Fruit fly (Drosophila melanogaster) whole organism, prepupa: ENCODE data around the gene RnpS1.

Source experiments
- CG10631 ChIP-seq: fragments of 200-800 bp; sonication (Bioruptor generic); optimal IDR thresholded peaks from 2 replicates; lab custom pipeline; 2016; ENCODE audit warnings: missing biosample characterization, missing genetic modification characterization
- CG11294 ChIP-seq: fragments of 200-800 bp; sonication (Bioruptor generic); IDR thresholded peaks from 2 replicates; pipeline ENCODE4 v1.3.6; 2022; ENCODE audit warnings: missing biosample characterization, missing genetic modification characterization
- CG11762 ChIP-seq: fragments of 200-800 bp; sonication (Bioruptor generic); optimal IDR thresholded peaks from 3 replicates; lab custom pipeline; 2016; ENCODE audit warnings: missing biosample characterization, missing genetic modification characterization; ENCODE audit not compliant: insufficient read depth
- CG11902 ChIP-seq: fragments of 200-800 bp; sonication (Bioruptor generic); optimal IDR thresholded peaks from 3 replicates; lab custom pipeline; 2016; ENCODE audit warnings: missing biosample characterization, missing genetic modification characterization
- CG15336 ChIP-seq: fragments of 200-800 bp; sonication (Bioruptor generic); IDR thresholded peaks from 2 replicates; pipeline ENCODE4 v1.3.6; 2022; ENCODE audit warnings: missing biosample characterization, missing genetic modification characterization
- CG1621 ChIP-seq: fragments of 200-800 bp; sonication (Bioruptor generic); optimal IDR thresholded peaks from 3 replicates; lab custom pipeline; 2018; ENCODE audit warnings: missing biosample characterization, mild to moderate bottlenecking, missing genetic modification characterization
- CG16779 ChIP-seq: fragments of 200-800 bp; sonication (Bioruptor generic); optimal IDR thresholded peaks from 3 replicates; lab custom pipeline; 2017; ENCODE audit warnings: missing biosample characterization, mild to moderate bottlenecking, missing genetic modification characterization
- CG3032 ChIP-seq: fragments of 200-800 bp; optimal IDR thresholded peaks from 2 replicates; lab custom pipeline; 2019; ENCODE audit warnings: missing biosample characterization, mild to moderate bottlenecking, missing genetic modification characterization, moderate library complexity
- CG32006 ChIP-seq: fragments of 200-800 bp; sonication (Bioruptor generic); optimal IDR thresholded peaks from 3 replicates; lab custom pipeline; 2017; ENCODE audit warnings: missing biosample characterization, mild to moderate bottlenecking, missing genetic modification characterization
- CG34406 ChIP-seq: fragments of 200-800 bp; sonication (Bioruptor generic); optimal IDR thresholded peaks from 3 replicates; lab custom pipeline; 2016; ENCODE audit warnings: missing biosample characterization, missing genetic modification characterization
- CG3919 ChIP-seq: fragments of 200-800 bp; sonication (Bioruptor generic); optimal IDR thresholded peaks from 3 replicates; lab custom pipeline; 2016; ENCODE audit warnings: missing biosample characterization, missing genetic modification characterization
- CG4318 ChIP-seq: fragments of 200-800 bp; sonication (Bioruptor generic); optimal IDR thresholded peaks from 3 replicates; lab custom pipeline; 2017; ENCODE audit warnings: missing biosample characterization, mild to moderate bottlenecking, missing genetic modification characterization
- CG6163 ChIP-seq: fragments of 200-800 bp; sonication (Bioruptor generic); IDR thresholded peaks from 3 replicates; pipeline ENCODE4 v1.3.6; 2022; ENCODE audit warnings: missing biosample characterization, missing genetic modification characterization
- CG6276 ChIP-seq: fragments of 200-800 bp; sonication (Bioruptor generic); optimal IDR thresholded peaks from 2 replicates; lab custom pipeline; 2017; ENCODE audit warnings: missing biosample characterization, mild to moderate bottlenecking, missing genetic modification characterization
- CG6792 ChIP-seq: fragments of 200-800 bp; sonication (Bioruptor generic); optimal IDR thresholded peaks from 3 replicates; lab custom pipeline; 2016; ENCODE audit warnings: missing biosample characterization, missing genetic modification characterization
- CG6808 ChIP-seq: fragments of 200-800 bp; sonication (Bioruptor generic); optimal IDR thresholded peaks from 3 replicates; lab custom pipeline; 2017; ENCODE audit warnings: missing biosample characterization, missing genetic modification characterization, mild to moderate bottlenecking, moderate library complexity, missing genetic modification reagents
- CG6854 ChIP-seq: fragments of 200-800 bp; sonication (Bioruptor generic); optimal IDR thresholded peaks from 2 replicates; lab custom pipeline; 2017; ENCODE audit warnings: missing biosample characterization, mild to moderate bottlenecking, missing genetic modification characterization
- CG7368 ChIP-seq: fragments of 200-800 bp; sonication (Bioruptor generic); optimal IDR thresholded peaks from 3 replicates; lab custom pipeline; 2016; ENCODE audit warnings: missing biosample characterization, missing genetic modification characterization
- CG8119 ChIP-seq: fragments of 200-800 bp; sonication (Bioruptor generic); IDR thresholded peaks from 3 replicates; pipeline ENCODE4 v1.3.6; 2022; ENCODE audit warnings: missing biosample characterization, missing genetic modification characterization
- CG8319 ChIP-seq: fragments of 200-800 bp; sonication (Bioruptor generic); optimal IDR thresholded peaks from 3 replicates; lab custom pipeline; 2016; ENCODE audit warnings: missing biosample characterization, missing genetic modification characterization
- CG8632 ChIP-seq: fragments of 200-800 bp; sonication (Bioruptor generic); optimal IDR thresholded peaks from 3 replicates; lab custom pipeline; 2016; ENCODE audit warnings: missing biosample characterization, missing genetic modification characterization
- Eip75B ChIP-seq: fragments of 200-800 bp; sonication (Bioruptor generic); optimal IDR thresholded peaks from 3 replicates; lab custom pipeline; 2016; ENCODE audit warnings: missing biosample characterization, missing genetic modification characterization
- Eip78C ChIP-seq: fragments of 200-800 bp; sonication (Bioruptor generic); peaks from one replicate; lab custom pipeline; 2016; ENCODE audit warnings: missing biosample characterization, missing genetic modification characterization
- Hr38 ChIP-seq: sonication (Bioruptor generic); optimal IDR thresholded peaks from 2 replicates; lab custom pipeline; 2016; ENCODE audit warnings: missing biosample characterization, missing genetic modification characterization
- Hr4 ChIP-seq: fragments of 200-800 bp; sonication (Bioruptor generic); optimal IDR thresholded peaks from 3 replicates; lab custom pipeline; 2016; ENCODE audit warnings: missing biosample characterization, missing genetic modification characterization
- Lpt ChIP-seq: fragments of 200-800 bp; sonication (Bioruptor generic); optimal IDR thresholded peaks from 3 replicates; lab custom pipeline; 2016; ENCODE audit warnings: missing biosample characterization, missing genetic modification characterization
- Met ChIP-seq: fragments of 200-800 bp; sonication (Bioruptor generic); optimal IDR thresholded peaks from 3 replicates; lab custom pipeline; 2016; ENCODE audit warnings: missing biosample characterization, missing genetic modification characterization
- OdsH ChIP-seq: fragments of 200-800 bp; sonication (Bioruptor generic); optimal IDR thresholded peaks from 3 replicates; lab custom pipeline; 2016; ENCODE audit warnings: missing biosample characterization, missing genetic modification characterization
- Sox102F ChIP-seq: fragments of 200-800 bp; sonication (Bioruptor generic); optimal IDR thresholded peaks from 2 replicates; lab custom pipeline; 2016; ENCODE audit warnings: missing biosample characterization, mild to moderate bottlenecking, missing genetic modification characterization
- Sox14 ChIP-seq: fragments of 200-800 bp; sonication (Bioruptor generic); optimal IDR thresholded peaks from 3 replicates; lab custom pipeline; 2016; ENCODE audit warnings: missing biosample characterization, missing genetic modification characterization
- Sox15 ChIP-seq: fragments of 200-800 bp; sonication (Bioruptor generic); optimal IDR thresholded peaks from 3 replicates; lab custom pipeline; 2016; ENCODE audit warnings: missing biosample characterization, missing genetic modification characterization
- achi ChIP-seq: fragments of 200-800 bp; sonication (Bioruptor generic); optimal IDR thresholded peaks from 3 replicates; lab custom pipeline; 2016; ENCODE audit warnings: missing biosample characterization, missing genetic modification characterization
- acj6 ChIP-seq: fragments of 200-800 bp; sonication (Bioruptor generic); optimal IDR thresholded peaks from 3 replicates; lab custom pipeline; 2016; ENCODE audit warnings: missing biosample characterization, missing genetic modification characterization
- cyc ChIP-seq: fragments of 200-800 bp; sonication (Bioruptor generic); optimal IDR thresholded peaks from 3 replicates; lab custom pipeline; 2016; ENCODE audit warnings: missing biosample characterization, missing genetic modification characterization
- dac ChIP-seq: fragments of 200-800 bp; sonication (Bioruptor generic); optimal IDR thresholded peaks from 2 replicates; lab custom pipeline; 2017; ENCODE audit warnings: missing biosample characterization, mild to moderate bottlenecking, missing genetic modification characterization
- dsx ChIP-seq: fragments of 200-800 bp; optimal IDR thresholded peaks from 3 replicates; lab custom pipeline; 2019; ENCODE audit warnings: missing biosample characterization, mild to moderate bottlenecking, missing genetic modification characterization, moderate library complexity; ENCODE audit not compliant: poor library complexity, severe bottlenecking
- esn ChIP-seq: fragments of 200-800 bp; sonication (Bioruptor generic); optimal IDR thresholded peaks from 2 replicates; lab custom pipeline; 2016; ENCODE audit warnings: missing biosample characterization, mild to moderate bottlenecking, missing genetic modification characterization, moderate library complexity
- fd85E ChIP-seq: fragments of 200-800 bp; sonication (Bioruptor generic); optimal IDR thresholded peaks from 3 replicates; lab custom pipeline; 2016; ENCODE audit warnings: missing biosample characterization, missing genetic modification characterization
- fkh ChIP-seq: fragments of 200-800 bp; sonication (Bioruptor generic); optimal IDR thresholded peaks from 3 replicates; lab custom pipeline; 2017; ENCODE audit warnings: missing biosample characterization, mild to moderate bottlenecking, missing genetic modification characterization, moderate library complexity
- lz ChIP-seq: fragments of 200-800 bp; sonication (Bioruptor generic); optimal IDR thresholded peaks from 3 replicates; lab custom pipeline; 2016; ENCODE audit warnings: missing biosample characterization, missing genetic modification characterization
- net ChIP-seq: fragments of 200-800 bp; sonication (Bioruptor generic); optimal IDR thresholded peaks from 3 replicates; lab custom pipeline; 2016; ENCODE audit warnings: missing biosample characterization, missing genetic modification characterization
- pdm3 ChIP-seq: fragments of 200-800 bp; sonication (Bioruptor generic); optimal IDR thresholded peaks from 3 replicates; lab custom pipeline; 2016; ENCODE audit warnings: missing biosample characterization, missing genetic modification characterization
- salr ChIP-seq, 2 experiments: fragments of 200-800 bp; sonication (Bioruptor generic); optimal IDR thresholded peaks; 3 replicates each; lab custom pipeline; 2016 to 2018; ENCODE audit warnings: missing biosample characterization in 2 of 2, missing genetic modification characterization in 2 of 2, mild to moderate bottlenecking in 1 of 2
- spab ChIP-seq: fragments of 200-800 bp; sonication (Bioruptor generic); optimal IDR thresholded peaks from 2 replicates; lab custom pipeline; 2017; ENCODE audit warnings: missing biosample characterization, mild to moderate bottlenecking, missing genetic modification characterization, missing genetic modification reagents
- ss ChIP-seq, 2 experiments: fragments of 200-800 bp; sonication (Bioruptor generic); optimal IDR thresholded peaks; 2 replicates in 1 of 2; 3 replicates in 1 of 2; lab custom pipeline; 2017 to 2018; ENCODE audit warnings: mild to moderate bottlenecking in 2 of 2, missing biosample characterization in 2 of 2, missing genetic modification characterization in 2 of 2, moderate library complexity in 1 of 2
- svp ChIP-seq: fragments of 200-800 bp; sonication (Bioruptor generic); peaks from one replicate; lab custom pipeline; 2016; ENCODE audit warnings: missing biosample characterization, missing genetic modification characterization
- vri ChIP-seq: fragments of 200-800 bp; sonication (Bioruptor generic); optimal IDR thresholded peaks from 3 replicates; lab custom pipeline; 2016; ENCODE audit warnings: missing biosample characterization, mild to moderate bottlenecking, missing genetic modification characterization

Gene RnpS1

dm6 chr3R:9577382-9578137 lies 25.7 kb downstream of the RnpS1 start, which contains the start of the genes Kap-alpha3 and Son (continued):
- peak; percentile 82 for TF ChIP-seq CG34406 (GFP tag; lab: Kevin White, UChicago)
- TF ChIP-seq Hr38 = peak; percentile 9
- peak; percentile 89 for TF ChIP-seq Met (GFP tag; lab: Kevin White, UChicago)
- TF ChIP-seq OdsH = peak; percentile 87
- TF ChIP-seq CG32006 (GFP tag; lab: Kevin White, UChicago) = peak; percentile 79
- TF ChIP-seq cyc (GFP tag; lab: Kevin White, UChicago) = peak; percentile 91
- peak; percentile 74 for TF ChIP-seq CG11902 (GFP tag; lab: Kevin White, UChicago)
- peak; percentile 85 for TF ChIP-seq CG10631 (GFP tag; lab: Kevin White, UChicago)
- TF ChIP-seq CG11294 (GFP tag; lab: Robert Waterston, UW) = peak; percentile 56; the same call in 1 of the 2 replicates
- peak; percentile 72 for TF ChIP-seq CG8632 (GFP tag; lab: Kevin White, UChicago)
- peak; percentile 91 for TF ChIP-seq lz (GFP tag; lab: Kevin White, UChicago)
- peak; percentile 81 for TF ChIP-seq fd85E (GFP tag; lab: Kevin White, UChicago)
- TF ChIP-seq CG3032 (tag; lab: Kevin White, UChicago) = peak; percentile 78
- peak; percentile 70 for TF ChIP-seq CG11762 (GFP tag; lab: Kevin White, UChicago)
- TF ChIP-seq CG16779 (tag; lab: Kevin White, UChicago) = peak; percentile 78
- peak; percentile 81 for TF ChIP-seq CG7368
- peak; percentile 78 for TF ChIP-seq Hr4
- peak; percentile 83 for TF ChIP-seq net
- peak; percentile 76 for TF ChIP-seq Sox15 (GFP tag; lab: Kevin White, UChicago)
- peak; percentile 88 for TF ChIP-seq pdm3 (GFP tag; lab: Kevin White, UChicago)
- TF ChIP-seq salr (GFP tag; optimal IDR thresholded peaks at IDR 0.05; lab: Kevin White, UChicago) = peak; percentile 70 to 82
- TF ChIP-seq, all 60 proteins: peak for 58

- TF ChIP-seq Hr38 (no peak), CG6854 (GFP tag; lab: Kevin White, UChicago) (no peak), Sox14 (GFP tag; lab: Kevin White, UChicago) (peak; percentile 11), CG6808 (GFP tag; lab: Kevin White, UChicago) (no peak), ss (GFP tag; optimal IDR thresholded peaks at IDR 0.05; lab: Kevin White, UChicago) (peak in 1 of 2 experiments; percentile 21), Lpt (GFP tag; lab: Kevin White, UChicago) (peak; percentile 21), CG3919 (GFP tag; lab: Kevin White, UChicago) (peak; percentile 8), CG11294 (GFP tag; lab: Robert Waterston, UW) (no peak), dsx (no peak), Sox102F (GFP tag; lab: Kevin White, UChicago) (no peak), acj6 (GFP tag; lab: Kevin White, UChicago) (peak; percentile 33), CG32006 (GFP tag; lab: Kevin White, UChicago) (peak; percentile 51), CG8119 (GFP tag; lab: Robert Waterston, UW) (peak; percentile 57; the same call in 2 of the 3 replicates), esn (GFP tag; lab: Kevin White, UChicago) (peak; percentile 51), CG4318 (GFP tag; lab: Kevin White, UChicago) (no peak), Eip78C (peak; percentile 35), fd85E (GFP tag; lab: Kevin White, UChicago) (no peak), OdsH (peak; percentile 53), CG1621 (tag; lab: Kevin White, UChicago) (no peak), CG8319 (GFP tag; lab: Kevin White, UChicago) (no peak), lz (GFP tag; lab: Kevin White, UChicago) (peak; percentile 34), CG3032 (tag; lab: Kevin White, UChicago) (no peak), Hr4 (peak; percentile 59), CG6276 (GFP tag; lab: Kevin White, UChicago) (no peak), CG11902 (GFP tag; lab: Kevin White, UChicago) (no peak), vri (no peak), cyc (GFP tag; lab: Kevin White, UChicago) (no peak), CG6163 (GFP tag; lab: Robert Waterston, UW) (no peak), CG6792 (GFP tag; lab: Kevin White, UChicago) (peak; percentile 30), Eip75B (GFP tag; lab: Kevin White, UChicago) (peak; percentile 28), svp (no peak), CG15336 (GFP tag; lab: Robert Waterston, UW) (peak; percentile 63), achi (peak; percentile 23), fkh (no peak), spab (no peak), CG10631 (GFP tag; lab: Kevin White, UChicago) (no peak), dac (GFP tag; lab: Kevin White, UChicago) (no peak)
These were observed 29.3 kb downstream of the RnpS1 start, which contains the start of gene CG8301 for dm6 chr3R:9581089-9581520. CG8301 (plus strand) TSS chr3R:9581306.
